Fruit fly (Drosophila melanogaster): ENCODE results near the gene CG5762.

DNA sequence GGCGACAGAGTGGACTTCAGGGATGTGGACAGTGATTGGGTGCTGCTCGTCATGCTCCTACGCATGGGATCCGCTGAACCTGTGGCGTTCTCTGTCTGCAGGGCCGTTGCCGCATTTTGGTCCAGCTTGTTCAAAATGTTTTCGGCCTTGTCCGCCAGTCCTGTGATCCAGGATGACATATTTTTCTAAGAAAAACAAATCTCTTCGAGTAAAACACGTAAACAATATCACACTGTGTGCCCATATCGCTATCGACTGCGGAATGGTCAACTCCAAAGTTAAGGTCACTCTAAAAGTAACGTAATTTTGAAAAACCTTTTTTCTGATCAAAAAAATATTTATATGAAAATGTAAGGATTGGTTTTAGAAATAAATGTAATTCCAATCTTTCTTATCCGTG, 3.8 kb downstream of the CG5762 start, which contains the start of gene Golgin84:
- TF ChIP-seq CTCF (optimal IDR thresholded peaks at IDR 0.05) (no peak), CG8478 (optimal IDR thresholded peaks at IDR 0.05) (no peak)
